2 worm cellular contexts compared by ENCODE assay signal in the genomic region with DNA sequence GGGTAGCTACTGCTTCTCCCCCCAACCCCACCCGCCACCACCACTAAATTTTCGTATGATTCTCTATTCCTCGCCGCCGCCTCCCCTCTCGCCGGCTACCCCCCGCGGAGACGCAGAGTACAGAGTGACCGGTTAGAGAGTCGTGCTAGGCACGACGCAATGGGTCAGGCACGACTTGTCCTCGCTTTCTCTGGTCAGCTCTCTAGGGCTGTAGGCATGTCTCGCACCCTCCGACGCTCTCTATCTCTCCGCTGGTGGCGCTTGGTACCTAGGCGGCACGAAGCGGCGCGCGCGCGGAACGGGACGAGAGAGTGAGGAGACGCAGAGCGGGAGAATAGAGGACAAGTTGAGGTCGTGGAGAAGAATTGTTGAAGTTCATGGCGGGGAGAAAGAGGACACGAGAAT.
A peak's percentile ranks its signal among the peaks of the same experiment; 100 is the strongest.
TF ChIP-seq lines count a peak whose summit lies in the region.

No protein-coding gene starts in this region.

TF ChIP-seq in whole organism, L4 larva, 104 proteins besides CTCF, POLR2A, EP300 and RAD21 (continued from another document):
- no peak for TF ChIP-seq nhr-237 (tag; optimal IDR thresholded peaks at IDR 0.05; lab: Kevin White, UChicago)
- TF ChIP-seq lsy-2 (tag; optimal IDR thresholded peaks at IDR 0.05; lab: Kevin White, UChicago): peak; percentile 69 to 75
- no peak for TF ChIP-seq egl-27 (tag; optimal IDR thresholded peaks at IDR 0.05; lab: Kevin White, UChicago)
- no peak for TF ChIP-seq tag-97 (GFP tag; IDR thresholded peaks at IDR 0.05; lab: Robert Waterston, UW)
- TF ChIP-seq nhr-41 (GFP tag; IDR thresholded peaks at IDR 0.05; lab: Robert Waterston, UW): peak; percentile 86
- peak; percentile 76 for TF ChIP-seq nhr-25 (tag; optimal IDR thresholded peaks at IDR 0.05; lab: Kevin White, UChicago; ENCODE audit: borderline replicate concordance, insufficient read depth)
- TF ChIP-seq mes-2 (tag; optimal IDR thresholded peaks at IDR 0.05; lab: Kevin White, UChicago; ENCODE audit: poor library complexity, severe bottlenecking): peak; percentile 68
- TF ChIP-seq snpc-4 (tag; optimal IDR thresholded peaks at IDR 0.05; lab: Kevin White, UChicago): no peak
- no peak for TF ChIP-seq ZK546.5 (tag; optimal IDR thresholded peaks at IDR 0.05; lab: Kevin White, UChicago)
- peak; percentile 60 for TF ChIP-seq ceh-28 (tag; optimal IDR thresholded peaks at IDR 0.05; lab: Kevin White, UChicago)
- peak; percentile 100 for TF ChIP-seq set-16 (GFP tag; IDR thresholded peaks at IDR 0.05; lab: Robert Waterston, UW)
- no peak for TF ChIP-seq nhr-76 (tag; optimal IDR thresholded peaks at IDR 0.05; lab: Kevin White, UChicago)
- TF ChIP-seq daf-8 (GFP tag; IDR thresholded peaks at IDR 0.05; lab: Robert Waterston, UW): no peak
- TF ChIP-seq Y105C5A.15 (GFP tag; IDR thresholded peaks at IDR 0.05; lab: Robert Waterston, UW): no peak
- no peak for TF ChIP-seq ama-1 (optimal IDR thresholded peaks at IDR 0.05; lab: Kevin White, UChicago)
- TF ChIP-seq spr-3 (GFP tag; optimal IDR thresholded peaks at IDR 0.05; lab: Kevin White, UChicago): peak; percentile 61
- peak; percentile 92 for TF ChIP-seq hlh-30 (tag; optimal IDR thresholded peaks at IDR 0.05; lab: Kevin White, UChicago; ENCODE audit: insufficient read depth)
- peak; percentile 39 for TF ChIP-seq nhr-11 (tag; optimal IDR thresholded peaks at IDR 0.05; lab: Kevin White, UChicago)
- TF ChIP-seq vab-7 (GFP tag; IDR thresholded peaks at IDR 0.05; lab: Robert Waterston, UW): 0 out of 2 replicates have a peak, but pooled peaks have one; percentile 34
- TF ChIP-seq ztf-11 (tag; optimal IDR thresholded peaks at IDR 0.05; lab: Kevin White, UChicago): no peak
- TF ChIP-seq attf-4 (tag; optimal IDR thresholded peaks at IDR 0.05; lab: Kevin White, UChicago): peak; percentile 20
- no peak for TF ChIP-seq pqm-1 (tag; optimal IDR thresholded peaks at IDR 0.05; lab: Kevin White, UChicago)
- TF ChIP-seq F44E2.7 (GFP tag; IDR thresholded peaks at IDR 0.05; lab: Robert Waterston, UW): no peak
- peak; percentile 89 for TF ChIP-seq egl-43 (GFP tag; IDR thresholded peaks at IDR 0.05; lab: Robert Waterston, UW)
- TF ChIP-seq zip-11 (GFP tag; IDR thresholded peaks at IDR 0.05; lab: Robert Waterston, UW): no peak
- no peak for TF ChIP-seq F26F4.8 (GFP tag; conservative IDR thresholded peaks at IDR 0.05; lab: Robert Waterston, UW)
- TF ChIP-seq nhr-48 (tag; optimal IDR thresholded peaks at IDR 0.05; lab: Kevin White, UChicago): peak; percentile 97
- TF ChIP-seq ces-1 (GFP tag; optimal IDR thresholded peaks at IDR 0.05; lab: Kevin White, UChicago): no peak
- peak; percentile 61 for TF ChIP-seq F10B5.3 (tag; optimal IDR thresholded peaks at IDR 0.05; lab: Kevin White, UChicago)
- TF ChIP-seq dpl-1 (GFP tag; optimal IDR thresholded peaks at IDR 0.05; lab: Kevin White, UChicago): peak; percentile 51
- TF ChIP-seq sdz-12 (GFP tag; optimal IDR thresholded peaks at IDR 0.05; lab: Kevin White, UChicago): no peak
- TF ChIP-seq daf-16 (GFP tag; optimal IDR thresholded peaks at IDR 0.05; lab: Kevin White, UChicago): peak; percentile 49 to 64
- peak; percentile 81 for TF ChIP-seq daf-16 (tag; optimal IDR thresholded peaks at IDR 0.05; lab: Kevin White, UChicago)
- TF ChIP-seq mdt-29 (GFP tag; IDR thresholded peaks at IDR 0.05; lab: Robert Waterston, UW): no peak
- peak; percentile 25 for TF ChIP-seq lir-3 (tag; optimal IDR thresholded peaks at IDR 0.05; lab: Kevin White, UChicago)
- TF ChIP-seq unc-130 (GFP tag; optimal IDR thresholded peaks at IDR 0.05; lab: Kevin White, UChicago): no peak
- peak in 1 of 2 experiments; percentile 99 for TF ChIP-seq unc-62 (GFP tag; optimal IDR thresholded peaks at IDR 0.05 in 1 of 2; lab: Kevin White, UChicago)
- TF ChIP-seq unc-62 (tag; optimal IDR thresholded peaks at IDR 0.05; lab: Kevin White, UChicago): no peak
- TF ChIP-seq Y75B8A.6 (GFP tag; IDR thresholded peaks at IDR 0.05; lab: Robert Waterston, UW): no peak
- TF ChIP-seq lin-29 (GFP tag; IDR thresholded peaks at IDR 0.05; lab: Robert Waterston, UW): peak; percentile 75
- no peak for TF ChIP-seq lim-7 (GFP tag; IDR thresholded peaks at IDR 0.05; lab: Robert Waterston, UW)
- TF ChIP-seq madf-5 (GFP tag; IDR thresholded peaks at IDR 0.05; lab: Robert Waterston, UW): peak; percentile 24 to 87; a peak in 2 of 4 replicates
- TF ChIP-seq pha-4 (GFP tag; IDR thresholded peaks at IDR 0.05; lab: Robert Waterston, UW): peak; percentile 77; the same call in 1 of the 2 replicates
- TF ChIP-seq pha-4 (tag; optimal IDR thresholded peaks at IDR 0.05; lab: Kevin White, UChicago): no peak
- peak; percentile 53 for TF ChIP-seq gei-8 (GFP tag; optimal IDR thresholded peaks at IDR 0.05; lab: Kevin White, UChicago)
- TF ChIP-seq nhr-102 (tag; optimal IDR thresholded peaks at IDR 0.05; lab: Kevin White, UChicago): peak; percentile 84
- TF ChIP-seq snpc-1.2 (GFP tag; IDR thresholded peaks at IDR 0.05; lab: Robert Waterston, UW): peak; percentile 61; the same call in 1 of the 2 replicates
- TF ChIP-seq arid-1 (GFP tag; conservative IDR thresholded peaks at IDR 0.05; lab: Robert Waterston, UW): peak; percentile 63
- no peak for TF ChIP-seq D1046.2 (GFP tag; IDR thresholded peaks at IDR 0.05; lab: Robert Waterston, UW)

TF ChIP-seq in whole organism, late embryonic, 69 proteins besides CTCF, POLR2A, EP300 and RAD21 (continued from another document):
- TF ChIP-seq unc-3 (GFP tag; conservative IDR thresholded peaks at IDR 0.05; lab: Robert Waterston, UW): no peak
- TF ChIP-seq unc-3 (tag; optimal IDR thresholded peaks at IDR 0.05; lab: Kevin White, UChicago): no peak
- peak; percentile 51 for TF ChIP-seq ceh-22 (tag; optimal IDR thresholded peaks at IDR 0.05; lab: Kevin White, UChicago)
- no peak for TF ChIP-seq ceh-45 (GFP tag; IDR thresholded peaks at IDR 0.05; lab: Robert Waterston, UW)
- peak; percentile 91 for TF ChIP-seq ceh-31 (tag; optimal IDR thresholded peaks at IDR 0.05; lab: Kevin White, UChicago)
- TF ChIP-seq sox-4 (tag; optimal IDR thresholded peaks at IDR 0.05; lab: Kevin White, UChicago): peak; percentile 23
- peak; percentile 95 for TF ChIP-seq ref-2 (tag; optimal IDR thresholded peaks at IDR 0.05; lab: Kevin White, UChicago)
- peak; percentile 89 for TF ChIP-seq rnt-1 (tag; optimal IDR thresholded peaks at IDR 0.05; lab: Kevin White, UChicago)
